Worm (Caenorhabditis elegans): ENCODE results near the gene malt-1.

- TF ChIP-seq unc-62 (GFP tag; optimal IDR thresholded peaks at IDR 0.05) (no peak), snpc-4 (tag; optimal IDR thresholded peaks at IDR 0.05) (no peak), elt-1 (tag; optimal IDR thresholded peaks at IDR 0.05) (no peak), dmd-4 (tag; optimal IDR thresholded peaks at IDR 0.05) (no peak), nhr-77 (tag; optimal IDR thresholded peaks at IDR 0.05) (no peak), skn-1 (tag; optimal IDR thresholded peaks at IDR 0.05) (no peak), mdl-1 (tag; optimal IDR thresholded peaks at IDR 0.05) (no peak)
Measured at ce11 chrII:6930072-6930471, 21.0 kb downstream of the malt-1 start.

Measured in whole organism, L2 larva.